Worm (Caenorhabditis elegans) whole organism, L3 larva: ENCODE measurements around the gene frpr-2.

ENCODE experiments used
- R02D3.7 ChIP-seq: fragments of 150-350 bp; optimal IDR thresholded peaks from 2 replicates; lab custom pipeline; 2014; ENCODE audit warnings: missing biosample characterization, missing genetic modification characterization
- aly-2 ChIP-seq: fragments of 150-350 bp; optimal IDR thresholded peaks from 2 replicates; lab custom pipeline; 2014; ENCODE audit warnings: missing biosample characterization, missing genetic modification characterization
- ama-1 ChIP-seq: fragments of 150-350 bp; optimal IDR thresholded peaks from 2 replicates; lab custom pipeline; 2018
- ceh-16 ChIP-seq: sonication (generic microtip); optimal IDR thresholded peaks from 2 replicates; lab custom pipeline; 2017; ENCODE audit warnings: missing biosample characterization, missing genetic modification characterization
- ceh-28 ChIP-seq: fragments of 150-350 bp; optimal IDR thresholded peaks from 2 replicates; lab custom pipeline; 2014; ENCODE audit warnings: missing biosample characterization, missing genetic modification reagents, missing genetic modification characterization
- ceh-82 ChIP-seq: fragments of 150-350 bp; optimal IDR thresholded peaks from 2 replicates; lab custom pipeline; 2014; ENCODE audit warnings: missing biosample characterization, missing genetic modification characterization
- ceh-9 ChIP-seq: sonication (generic microtip); optimal IDR thresholded peaks from 2 replicates; lab custom pipeline; 2018; ENCODE audit warnings: missing biosample characterization, missing genetic modification characterization
- daf-12 ChIP-seq: fragments of 150-350 bp; optimal IDR thresholded peaks from 2 replicates; lab custom pipeline; 2014; ENCODE audit warnings: missing biosample characterization, missing genetic modification reagents, missing genetic modification characterization
- egl-5 ChIP-seq: fragments of 150-350 bp; optimal IDR thresholded peaks from 2 replicates; lab custom pipeline; 2017; ENCODE audit warnings: missing biosample characterization, missing genetic modification reagents, missing genetic modification characterization, inconsistent platforms
- elt-2 ChIP-seq: sonication (generic microtip); optimal IDR thresholded peaks from 2 replicates; lab custom pipeline; 2016; ENCODE audit warnings: missing genetic modification reagents, mild to moderate bottlenecking, missing genetic modification characterization, missing compliant biosample characterization
- fkh-2 ChIP-seq: fragments of 150-350 bp; optimal IDR thresholded peaks from 2 replicates; lab custom pipeline; 2014; ENCODE audit warnings: missing biosample characterization, missing genetic modification reagents, missing genetic modification characterization
- fos-1 ChIP-seq: fragments of 150-350 bp; optimal IDR thresholded peaks from 2 replicates; lab custom pipeline; 2014; ENCODE audit warnings: missing biosample characterization, missing genetic modification characterization
- hmg-11 ChIP-seq: sonication (generic microtip); optimal IDR thresholded peaks from 2 replicates; lab custom pipeline; 2016; ENCODE audit warnings: missing genetic modification characterization, missing compliant biosample characterization
- jun-1 ChIP-seq: fragments of 150-350 bp; optimal IDR thresholded peaks from 2 replicates; lab custom pipeline; 2014; ENCODE audit warnings: missing biosample characterization, missing genetic modification reagents, missing genetic modification characterization
- lin-15B ChIP-seq: fragments of 150-350 bp; optimal IDR thresholded peaks from 2 replicates; lab custom pipeline; 2014; ENCODE audit warnings: missing biosample characterization, missing genetic modification characterization
- lin-39 ChIP-seq: fragments of 150-350 bp; optimal IDR thresholded peaks from 2 replicates; lab custom pipeline; 2018; ENCODE audit warnings: missing biosample characterization, missing genetic modification reagents, missing genetic modification characterization
- lsy-12 ChIP-seq: sonication (generic microtip); optimal IDR thresholded peaks from 2 replicates; lab custom pipeline; 2016; ENCODE audit warnings: mild to moderate bottlenecking, missing genetic modification characterization, missing compliant biosample characterization
- mdl-1 ChIP-seq: fragments of 150-350 bp; optimal IDR thresholded peaks from 2 replicates; lab custom pipeline; 2014; ENCODE audit warnings: missing biosample characterization, missing genetic modification characterization
- nfya-1 ChIP-seq: sonication (generic microtip); optimal IDR thresholded peaks from 2 replicates; lab custom pipeline; 2017; ENCODE audit warnings: missing genetic modification characterization, mild to moderate bottlenecking, missing compliant biosample characterization, antibody characterized with exemption, moderate library complexity; ENCODE audit not compliant: insufficient read depth
- nhr-11 ChIP-seq: fragments of 150-350 bp; optimal IDR thresholded peaks from 2 replicates; lab custom pipeline; 2014; ENCODE audit warnings: missing biosample characterization, missing genetic modification characterization
- nhr-12 ChIP-seq: fragments of 150-350 bp; optimal IDR thresholded peaks from 2 replicates; lab custom pipeline; 2014; ENCODE audit warnings: missing biosample characterization, missing genetic modification characterization
- nhr-23 ChIP-seq: fragments of 150-350 bp; optimal IDR thresholded peaks from 2 replicates; lab custom pipeline; 2014; ENCODE audit warnings: missing biosample characterization, missing genetic modification reagents, missing genetic modification characterization
- nhr-237 ChIP-seq: fragments of 150-350 bp; optimal IDR thresholded peaks from 2 replicates; lab custom pipeline; 2014; ENCODE audit warnings: missing biosample characterization, missing genetic modification characterization
- nhr-25 ChIP-seq: sonication (generic microtip); optimal IDR thresholded peaks from 2 replicates; lab custom pipeline; 2017; ENCODE audit warnings: missing biosample characterization, missing genetic modification characterization
- nhr-28 ChIP-seq: fragments of 150-350 bp; optimal IDR thresholded peaks from 2 replicates; lab custom pipeline; 2014; ENCODE audit warnings: missing biosample characterization, missing genetic modification characterization
- nhr-43 ChIP-seq: sonication (generic microtip); optimal IDR thresholded peaks from 2 replicates; lab custom pipeline; 2016; ENCODE audit warnings: mild to moderate bottlenecking, missing genetic modification characterization, missing compliant biosample characterization; ENCODE audit not compliant: poor library complexity, severe bottlenecking
- nhr-67 ChIP-seq: fragments of 150-350 bp; optimal IDR thresholded peaks from 2 replicates; lab custom pipeline; 2014; ENCODE audit warnings: missing biosample characterization, missing genetic modification characterization
- nhr-77 ChIP-seq: fragments of 150-350 bp; optimal IDR thresholded peaks from 2 replicates; lab custom pipeline; 2014; ENCODE audit warnings: missing biosample characterization, missing genetic modification characterization
- pha-4 ChIP-seq: fragments of 150-350 bp; optimal IDR thresholded peaks from 2 replicates; lab custom pipeline; 2014; ENCODE audit warnings: missing biosample characterization, missing genetic modification reagents, missing genetic modification characterization
- pqm-1 ChIP-seq: fragments of 150-350 bp; optimal IDR thresholded peaks from 2 replicates; lab custom pipeline; 2017; ENCODE audit warnings: missing biosample characterization, missing genetic modification characterization, inconsistent platforms
- sea-2 ChIP-seq: fragments of 150-350 bp; sonication (generic microtip); optimal IDR thresholded peaks from 4 replicates; lab custom pipeline; 2014; ENCODE audit warnings: missing biosample characterization, missing genetic modification reagents, missing genetic modification characterization
- snpc-4 ChIP-seq: fragments of 150-350 bp; optimal IDR thresholded peaks from 2 replicates; lab custom pipeline; 2014; ENCODE audit warnings: missing biosample characterization, missing genetic modification characterization
- tbx-2 ChIP-seq: sonication (generic microtip); optimal IDR thresholded peaks from 2 replicates; lab custom pipeline; 2016; ENCODE audit warnings: mild to moderate bottlenecking, missing genetic modification characterization, missing compliant biosample characterization
- unc-39 ChIP-seq: sonication (generic microtip); optimal IDR thresholded peaks from 4 replicates; lab custom pipeline; 2017; ENCODE audit warnings: missing biosample characterization, missing genetic modification characterization
- unc-62 ChIP-seq: fragments of 150-350 bp; sonication (generic microtip); optimal IDR thresholded peaks from 4 replicates; lab custom pipeline; 2014; ENCODE audit warnings: missing biosample characterization, missing genetic modification reagents, missing genetic modification characterization
- zag-1 ChIP-seq: fragments of 150-350 bp; optimal IDR thresholded peaks from 2 replicates; lab custom pipeline; 2014; ENCODE audit warnings: missing biosample characterization, missing genetic modification characterization
- ztf-11 ChIP-seq: fragments of 150-350 bp; optimal IDR thresholded peaks from 2 replicates; lab custom pipeline; 2014; ENCODE audit warnings: missing biosample characterization, missing genetic modification characterization
- ztf-4 ChIP-seq: fragments of 150-350 bp; optimal IDR thresholded peaks from 2 replicates; lab custom pipeline; 2014; ENCODE audit warnings: missing biosample characterization, missing genetic modification characterization

Gene frpr-2

ce11 chrX:12965163-12965562 lies at the start of gene frpr-2:
frpr-2 (plus strand) TSS chrX:12965463.
- TF ChIP-seq nhr-43 = no peak
- TF ChIP-seq nhr-67 = no peak
- TF ChIP-seq unc-39 (tag; lab: Kevin White, UChicago) = no peak
- no peak for TF ChIP-seq zag-1
- TF ChIP-seq mdl-1 = no peak
- no peak for TF ChIP-seq ceh-28 (tag; lab: Kevin White, UChicago)
- TF ChIP-seq nhr-77 (tag; lab: Kevin White, UChicago) = no peak
- no peak for TF ChIP-seq nhr-237 (tag; lab: Kevin White, UChicago)

ce11 chrX:12915693-12916092 lies 49.6 kb upstream of the frpr-2 start:
- TF ChIP-seq ceh-82 (tag; lab: Kevin White, UChicago) = no peak
- no peak for TF ChIP-seq fos-1
- TF ChIP-seq nhr-11 = no peak
- no peak for TF ChIP-seq pqm-1 (tag; lab: Kevin White, UChicago)
- TF ChIP-seq egl-5 = peak; percentile 65
- TF ChIP-seq ceh-9 (tag; lab: Kevin White, UChicago) = no peak
- TF ChIP-seq sea-2 = no peak
- TF ChIP-seq, all 47 proteins: peak for 1

- TF ChIP-seq lin-15B (tag; lab: Kevin White, UChicago) (no peak), unc-62 (GFP tag; lab: Kevin White, UChicago) (no peak), R02D3.7 (no peak)
These were observed 48.8 kb upstream of the frpr-2 start for ce11 chrX:12916418-12916817.

- TF ChIP-seq nhr-43 = no peak
- TF ChIP-seq jun-1 (tag; lab: Kevin White, UChicago) = no peak
- TF ChIP-seq nhr-77 (tag; lab: Kevin White, UChicago) = no peak
- no peak for TF ChIP-seq aly-2
- no peak for TF ChIP-seq nhr-28 (tag; lab: Kevin White, UChicago)
- no peak for TF ChIP-seq daf-12 (tag; lab: Kevin White, UChicago)
These were observed 46.8 kb upstream of the frpr-2 start for ce11 chrX:12918454-12918853.

- no peak for TF ChIP-seq ama-1 (lab: Kevin White, UChicago)
- TF ChIP-seq ztf-4 = no peak
- TF ChIP-seq lsy-12 (tag; lab: Kevin White, UChicago) = no peak
- TF ChIP-seq, all 47 proteins: peak for 0
These were observed 38.3 kb upstream of the frpr-2 start for ce11 chrX:12926998-12927397.

- peak; percentile 1 for TF ChIP-seq elt-2 (tag; lab: Kevin White, UChicago)
- peak; percentile 68 for TF ChIP-seq pqm-1 (tag; lab: Kevin White, UChicago)
- no peak for TF ChIP-seq egl-5
These were observed 36.5 kb upstream of the frpr-2 start for ce11 chrX:12928753-12929152.

DNA sequence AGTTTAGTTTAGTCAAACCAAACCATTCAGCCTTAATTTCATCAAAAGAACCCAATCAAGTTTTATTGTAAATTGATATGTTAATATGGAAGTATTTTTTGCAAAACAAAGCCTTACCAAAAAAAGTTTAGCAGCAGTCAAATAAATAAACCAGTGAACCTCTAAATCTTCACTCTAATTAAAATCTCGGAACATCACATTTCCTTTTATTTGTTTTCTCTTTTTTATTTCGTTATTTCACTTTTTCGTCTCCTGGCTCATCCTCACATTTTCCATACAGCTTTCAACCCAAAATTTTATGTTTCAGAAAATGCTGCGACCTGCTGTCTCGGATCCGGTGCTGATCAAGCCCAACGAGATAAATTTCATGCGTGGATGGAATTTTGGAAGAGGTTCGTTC lies 35.3 kb upstream of the frpr-2 start, which contains the start of gene C34E7.3:
Gene C34E7.3, plus strand, starts transcription at position 301 of the 400 bp plus-strand sequence.
- TF ChIP-seq lin-39 (tag; lab: Kevin White, UChicago) = no peak
- TF ChIP-seq nhr-11 = no peak
- TF ChIP-seq daf-12 (tag; lab: Kevin White, UChicago) = no peak
- TF ChIP-seq hmg-11 (tag; lab: Kevin White, UChicago) = no peak

DNA sequence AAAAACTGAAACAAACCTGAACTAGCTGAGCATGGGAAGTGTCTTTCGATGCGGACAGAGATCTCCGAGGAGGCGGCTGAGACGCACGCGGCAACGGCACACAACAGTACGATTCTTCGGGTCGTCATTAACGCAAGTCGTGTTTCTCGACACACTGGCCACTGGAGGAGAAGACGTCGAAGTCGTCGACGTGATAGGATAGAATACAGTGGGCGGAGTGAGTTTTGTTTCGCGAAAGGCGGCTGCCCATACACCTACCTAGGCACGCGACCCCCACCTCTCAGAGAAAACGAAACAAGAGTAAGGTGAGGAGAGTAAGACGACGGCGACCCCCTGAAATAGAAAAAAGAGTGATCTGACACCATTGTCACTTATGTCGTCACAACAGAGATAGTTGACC lies 30.5 kb upstream of the frpr-2 start, which contains the start of gene gmap-1:
Gene gmap-1, minus strand, starts transcription at position 211 of the 400 bp plus-strand sequence.
- TF ChIP-seq pha-4 (tag; lab: Kevin White, UChicago) (no peak), R02D3.7 (no peak), ama-1 (lab: Kevin White, UChicago) (peak; percentile 4), fkh-2 (tag; lab: Kevin White, UChicago) (no peak), ceh-82 (tag; lab: Kevin White, UChicago) (no peak), tbx-2 (tag; lab: Kevin White, UChicago) (no peak), sea-2 (no peak), ceh-28 (tag; lab: Kevin White, UChicago) (no peak), ztf-11 (tag; lab: Kevin White, UChicago) (no peak), nhr-43 (peak; percentile 39), nhr-23 (tag; lab: Kevin White, UChicago) (peak; percentile 42), nfya-1 (tag; lab: Kevin White, UChicago) (peak; percentile 31), nhr-25 (peak; percentile 80), hmg-11 (tag; lab: Kevin White, UChicago) (no peak), snpc-4 (tag; lab: Kevin White, UChicago) (no peak), nhr-12 (tag; lab: Kevin White, UChicago) (no peak), lsy-12 (tag; lab: Kevin White, UChicago) (no peak), unc-39 (tag; lab: Kevin White, UChicago) (no peak), mdl-1 (no peak), nhr-237 (tag; lab: Kevin White, UChicago) (no peak), ceh-16 (tag; lab: Kevin White, UChicago) (no peak)
